Worm (Caenorhabditis elegans) whole organism, young adult: Measurements from ENCODE around the gene T07D3.2.

Source experiments
- C17E4.6 ChIP-seq: fragments of 200-800 bp; sonication (Bioruptor generic); IDR thresholded peaks from 2 replicates; pipeline ENCODE4 v1.3.6; 2022; ENCODE audit warnings: missing genetic modification reagents, missing genetic modification characterization, missing compliant biosample characterization
- F23B12.7 ChIP-seq: sonication (generic microtip); optimal IDR thresholded peaks from 2 replicates; lab custom pipeline; 2017; ENCODE audit warnings: missing genetic modification characterization, mild to moderate bottlenecking, missing compliant biosample characterization, antibody characterized with exemption, moderate library complexity; ENCODE audit not compliant: insufficient read depth
- F37B4.10 ChIP-seq: fragments of 200-800 bp; sonication (Bioruptor generic); IDR thresholded peaks from 2 replicates; pipeline ENCODE4 v1.3.6; 2022; ENCODE audit warnings: missing genetic modification characterization, missing compliant biosample characterization
- F52B5.7 ChIP-seq: sonication (generic microtip); optimal IDR thresholded peaks from 2 replicates; lab custom pipeline; 2016; ENCODE audit warnings: mild to moderate bottlenecking, missing genetic modification characterization, missing compliant biosample characterization
- K11D2.4 ChIP-seq: fragments of 200-800 bp; sonication (Bioruptor generic); IDR thresholded peaks from 2 replicates; pipeline ENCODE4 v1.3.6; 2022; ENCODE audit warnings: missing genetic modification reagents, missing genetic modification characterization, missing compliant biosample characterization
- Y56A3A.18 ChIP-seq: fragments of 200-800 bp; sonication (Bioruptor generic); IDR thresholded peaks from 2 replicates; pipeline ENCODE4 v1.3.6; 2022; ENCODE audit warnings: missing genetic modification reagents, missing genetic modification characterization, missing compliant biosample characterization
- Y67H2A.10 ChIP-seq: fragments of 200-800 bp; sonication (Bioruptor generic); conservative IDR thresholded peaks from 2 replicates; pipeline ENCODE4 v1.3.6; 2022; ENCODE audit warnings: missing genetic modification reagents, missing genetic modification characterization, missing compliant biosample characterization
- Y79H2A.3 ChIP-seq: fragments of 200-800 bp; sonication (Bioruptor generic); conservative IDR thresholded peaks from 2 replicates; pipeline ENCODE4 v1.3.6; 2022; ENCODE audit warnings: missing genetic modification reagents, missing genetic modification characterization, missing compliant biosample characterization
- ama-1 ChIP-seq, 3 experiments: fragments of 150-350 bp in 1 of 3; sonication (generic microtip) in 2 of 3; optimal IDR thresholded peaks; 2 replicates each; lab custom pipeline; 2014 to 2018; ENCODE audit warnings: missing biosample characterization in 2 of 3, missing genetic modification characterization in 2 of 3, missing genetic modification reagents in 2 of 3
- aptf-2 ChIP-seq: fragments of 200-800 bp; sonication (Bioruptor generic); conservative IDR thresholded peaks from 2 replicates; pipeline ENCODE4 v1.3.6; 2022; ENCODE audit warnings: missing genetic modification reagents, missing genetic modification characterization, missing compliant biosample characterization
- aptf-3 ChIP-seq: fragments of 200-800 bp; sonication (Bioruptor generic); IDR thresholded peaks from 2 replicates; pipeline ENCODE4 v1.3.6; 2022; ENCODE audit warnings: missing genetic modification characterization, missing compliant biosample characterization
- attf-5 ChIP-seq: fragments of 200-800 bp; sonication (Bioruptor generic); optimal IDR thresholded peaks from 2 replicates; lab custom pipeline; 2018; ENCODE audit warnings: mild to moderate bottlenecking, missing genetic modification characterization, missing compliant biosample characterization
- bed-1 ChIP-seq: fragments of 200-800 bp; sonication (Bioruptor generic); IDR thresholded peaks from 2 replicates; pipeline ENCODE4 v1.3.6; 2022; ENCODE audit warnings: missing genetic modification reagents, missing genetic modification characterization, missing compliant biosample characterization
- cebp-2 ChIP-seq: fragments of 200-800 bp; sonication (Bioruptor generic); IDR thresholded peaks from 2 replicates; pipeline ENCODE4 v1.3.6; 2022; ENCODE audit warnings: missing genetic modification characterization, missing compliant biosample characterization
- ceh-79 ChIP-seq: sonication (generic microtip); optimal IDR thresholded peaks from 2 replicates; lab custom pipeline; 2017; ENCODE audit warnings: mild to moderate bottlenecking, missing genetic modification characterization, missing compliant biosample characterization
- chd-7 ChIP-seq: sonication (generic microtip); optimal IDR thresholded peaks from 2 replicates; lab custom pipeline; 2016; ENCODE audit warnings: mild to moderate bottlenecking, missing genetic modification characterization, moderate library complexity, missing compliant biosample characterization
- dox-1 ChIP-seq: fragments of 200-800 bp; sonication (Bioruptor generic); IDR thresholded peaks from 2 replicates; pipeline ENCODE4 v1.3.6; 2022; ENCODE audit warnings: missing genetic modification reagents, missing genetic modification characterization, missing compliant biosample characterization
- efl-1 ChIP-seq: fragments of 150-350 bp; optimal IDR thresholded peaks from 2 replicates; lab custom pipeline; 2014; ENCODE audit warnings: missing biosample characterization, missing genetic modification reagents, missing genetic modification characterization
- egl-18 ChIP-seq: fragments of 200-800 bp; sonication (Bioruptor generic); IDR thresholded peaks from 2 replicates; pipeline ENCODE4 v1.3.6; 2022; ENCODE audit warnings: missing genetic modification reagents, missing genetic modification characterization, missing compliant biosample characterization
- egrh-3 ChIP-seq: fragments of 200-800 bp; sonication (Bioruptor generic); IDR thresholded peaks from 2 replicates; pipeline ENCODE4 v1.3.6; 2022; ENCODE audit warnings: missing genetic modification reagents, missing genetic modification characterization, missing compliant biosample characterization
- gei-17 ChIP-seq: fragments of 200-800 bp; sonication (Bioruptor generic); optimal IDR thresholded peaks from 2 replicates; lab custom pipeline; 2018; ENCODE audit warnings: mild to moderate bottlenecking, missing genetic modification characterization, missing compliant biosample characterization
- him-1 ChIP-seq: sonication (generic microtip); optimal IDR thresholded peaks from 2 replicates; lab custom pipeline; 2016; ENCODE audit warnings: missing genotype, missing genetic modification reagents, missing genetic modification characterization, missing compliant biosample characterization
- hmg-20 ChIP-seq: fragments of 200-800 bp; sonication (Bioruptor generic); IDR thresholded peaks from 2 replicates; pipeline ENCODE4 v1.3.6; 2022; ENCODE audit warnings: missing genetic modification reagents, missing genetic modification characterization, missing compliant biosample characterization
- lag-1 ChIP-seq: fragments of 200-800 bp; sonication (Bioruptor generic); IDR thresholded peaks from 2 replicates; pipeline ENCODE4 v1.3.6; 2022; ENCODE audit warnings: missing genetic modification reagents, missing genetic modification characterization, missing compliant biosample characterization
- let-526 ChIP-seq: fragments of 200-800 bp; sonication (Bioruptor generic); IDR thresholded peaks from 2 replicates; pipeline ENCODE4 v1.3.6; 2022; ENCODE audit warnings: missing genetic modification reagents, missing genetic modification characterization, missing compliant biosample characterization
- lin-54 ChIP-seq: fragments of 200-800 bp; sonication (Bioruptor generic); optimal IDR thresholded peaks from 2 replicates; lab custom pipeline; 2018; ENCODE audit warnings: mild to moderate bottlenecking, missing genetic modification characterization, missing compliant biosample characterization
- lsl-1 ChIP-seq: fragments of 200-800 bp; sonication (Bioruptor generic); optimal IDR thresholded peaks from 2 replicates; lab custom pipeline; 2018; ENCODE audit warnings: mild to moderate bottlenecking, missing genetic modification characterization, moderate library complexity, missing compliant biosample characterization
- madf-8 ChIP-seq: fragments of 200-800 bp; sonication (Bioruptor generic); conservative IDR thresholded peaks from 2 replicates; pipeline ENCODE4 v1.3.6; 2022; ENCODE audit warnings: missing genetic modification reagents, missing genetic modification characterization, missing compliant biosample characterization
- mcd-1 ChIP-seq: fragments of 200-800 bp; sonication (Bioruptor generic); IDR thresholded peaks from 2 replicates; pipeline ENCODE4 v1.3.6; 2022; ENCODE audit warnings: missing genetic modification reagents, missing genetic modification characterization, missing compliant biosample characterization
- mxl-1 ChIP-seq: sonication (generic microtip); optimal IDR thresholded peaks from 2 replicates; lab custom pipeline; 2016; ENCODE audit warnings: missing genetic modification characterization, missing compliant biosample characterization
- nfya-1 ChIP-seq: sonication (generic microtip); optimal IDR thresholded peaks from 2 replicates; lab custom pipeline; 2017; ENCODE audit warnings: antibody characterized with exemption, missing compliant biosample characterization, missing genetic modification characterization, borderline replicate concordance; ENCODE audit not compliant: insufficient read depth
- nfyb-1 ChIP-seq: fragments of 200-800 bp; sonication (Bioruptor generic); IDR thresholded peaks from 2 replicates; pipeline ENCODE4 v1.3.6; 2022; ENCODE audit warnings: missing genetic modification reagents, missing genetic modification characterization, missing compliant biosample characterization
- nhr-27 ChIP-seq: fragments of 200-800 bp; sonication (Bioruptor generic); optimal IDR thresholded peaks from 2 replicates; lab custom pipeline; 2018; ENCODE audit warnings: mild to moderate bottlenecking, missing genetic modification characterization, moderate library complexity, missing compliant biosample characterization
- nhr-80 ChIP-seq: sonication (generic microtip); optimal IDR thresholded peaks from 2 replicates; lab custom pipeline; 2016; ENCODE audit warnings: missing genetic modification characterization, missing compliant biosample characterization
- rec-8 ChIP-seq, 2 experiments: sonication (generic microtip); optimal IDR thresholded peaks; 2 replicates each; lab custom pipeline; 2016; ENCODE audit warnings: mild to moderate bottlenecking in 2 of 2, missing genetic modification characterization in 2 of 2, missing genetic modification reagents in 2 of 2, missing genotype in 2 of 2, missing biosample characterization in 1 of 2, missing compliant biosample characterization in 1 of 2, moderate library complexity in 1 of 2
- repo-1 ChIP-seq: sonication (generic microtip); optimal IDR thresholded peaks from 2 replicates; lab custom pipeline; 2017; ENCODE audit warnings: mild to moderate bottlenecking, missing genetic modification characterization, missing compliant biosample characterization
- rpc-1 ChIP-seq, 2 experiments: fragments of 150-350 bp in 1 of 2; sonication (generic microtip) in 1 of 2; optimal IDR thresholded peaks; 2 replicates each; lab custom pipeline; 2014 to 2018; ENCODE audit warnings: missing biosample characterization in 1 of 2, missing genetic modification characterization in 1 of 2, missing genetic modification reagents in 1 of 2, missing genotype in 1 of 2
- sdz-38 ChIP-seq: sonication (generic microtip); optimal IDR thresholded peaks from 2 replicates; lab custom pipeline; 2016; ENCODE audit warnings: missing genotype, missing genetic modification characterization, missing compliant biosample characterization
- sea-2 ChIP-seq: fragments of 200-800 bp; sonication (Bioruptor generic); IDR thresholded peaks from 2 replicates; pipeline ENCODE4 v1.3.6; 2022; ENCODE audit warnings: missing genetic modification characterization, missing compliant biosample characterization
- unc-62 ChIP-seq: fragments of 150-350 bp; optimal IDR thresholded peaks from 2 replicates; lab custom pipeline; 2014; ENCODE audit warnings: missing biosample characterization, missing genetic modification reagents, missing genetic modification characterization
- ztf-18 ChIP-seq: sonication (generic microtip); optimal IDR thresholded peaks from 2 replicates; lab custom pipeline; 2016; ENCODE audit warnings: missing genotype, mild to moderate bottlenecking, missing genetic modification characterization, missing compliant biosample characterization
- ztf-22 ChIP-seq: fragments of 200-800 bp; sonication (Bioruptor generic); optimal IDR thresholded peaks from 2 replicates; lab custom pipeline; 2018; ENCODE audit warnings: mild to moderate bottlenecking, missing genetic modification characterization, moderate library complexity, missing compliant biosample characterization

Gene T07D3.2

ce11 chrII:937265-937664 lies 35.5 kb downstream of the T07D3.2 start:
- TF ChIP-seq lin-54 (GFP tag; lab: Kevin White, UChicago) = no peak

DNA sequence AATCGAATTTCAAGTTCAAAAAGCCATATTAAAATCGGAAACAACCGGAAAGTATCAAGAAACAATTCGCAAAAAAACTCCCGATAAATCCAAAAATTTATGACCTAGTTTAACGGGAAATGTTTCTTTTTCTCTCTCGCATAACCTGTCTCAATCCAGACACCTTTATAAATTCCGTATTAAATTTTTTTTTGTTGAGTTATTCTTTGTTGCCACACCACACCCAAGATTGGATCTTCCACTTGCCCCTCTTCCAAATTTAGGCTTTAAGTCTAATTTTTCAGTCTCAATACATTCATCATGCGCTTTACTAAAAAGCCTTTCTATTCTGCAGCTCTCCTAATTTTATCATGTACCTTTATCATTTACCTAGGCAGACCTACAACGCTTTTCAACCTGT lies 36.8 kb downstream of the T07D3.2 start, which contains the start of gene R07C3.3:
R07C3.3 (plus strand) TSS at position 301 of the 400 bp plus-strand sequence.
- TF ChIP-seq him-1 (tag; lab: Kevin White, UChicago) (no peak), rpc-1 (optimal IDR thresholded peaks at IDR 0.05; lab: Kevin White, UChicago) (no peak), rpc-1 (tag; optimal IDR thresholded peaks at IDR 0.05; lab: Kevin White, UChicago) (no peak), unc-62 (GFP tag; lab: Kevin White, UChicago) (no peak), Y67H2A.10 (GFP tag; lab: Robert Waterston, UW) (no peak), gei-17 (GFP tag; lab: Kevin White, UChicago) (no peak), ceh-79 (tag; lab: Kevin White, UChicago) (no peak)

- TF ChIP-seq Y56A3A.18 (GFP tag; lab: Robert Waterston, UW) = no peak
- no peak for TF ChIP-seq cebp-2
- no peak for TF ChIP-seq aptf-3 (GFP tag; lab: Robert Waterston, UW)
- TF ChIP-seq him-1 (tag; lab: Kevin White, UChicago) = no peak
- no peak for TF ChIP-seq F52B5.7 (tag; lab: Kevin White, UChicago)
- no peak for TF ChIP-seq sdz-38 (tag; lab: Kevin White, UChicago)
- no peak for TF ChIP-seq efl-1
- TF ChIP-seq ztf-18 (tag; lab: Kevin White, UChicago) = no peak
- no peak for TF ChIP-seq lag-1 (GFP tag; lab: Robert Waterston, UW)
- no peak for TF ChIP-seq madf-8 (GFP tag; lab: Robert Waterston, UW)
- TF ChIP-seq chd-7 (tag; lab: Kevin White, UChicago) = no peak
- no peak for TF ChIP-seq repo-1 (tag; lab: Kevin White, UChicago)
- TF ChIP-seq K11D2.4 (GFP tag; lab: Robert Waterston, UW) = no peak
- TF ChIP-seq aptf-2 (GFP tag; lab: Robert Waterston, UW) = no peak
- TF ChIP-seq nhr-27 (tag; lab: Kevin White, UChicago) = no peak
- TF ChIP-seq let-526 (GFP tag; lab: Robert Waterston, UW) = no peak
- TF ChIP-seq C17E4.6 (GFP tag; lab: Robert Waterston, UW) = no peak
- TF ChIP-seq ama-1 (optimal IDR thresholded peaks at IDR 0.05; lab: Kevin White, UChicago) = no peak
- no peak for TF ChIP-seq ama-1 (GFP tag; optimal IDR thresholded peaks at IDR 0.05; lab: Kevin White, UChicago)
- no peak for TF ChIP-seq lsl-1 (GFP tag; lab: Kevin White, UChicago)
- no peak for TF ChIP-seq egrh-3 (GFP tag; lab: Robert Waterston, UW)
Measured at ce11 chrII:940779-941178, 39.0 kb downstream of the T07D3.2 start, which contains the start of gene fbxc-36. Gene fbxc-36, plus strand, starts transcription at chrII:940983.

DNA sequence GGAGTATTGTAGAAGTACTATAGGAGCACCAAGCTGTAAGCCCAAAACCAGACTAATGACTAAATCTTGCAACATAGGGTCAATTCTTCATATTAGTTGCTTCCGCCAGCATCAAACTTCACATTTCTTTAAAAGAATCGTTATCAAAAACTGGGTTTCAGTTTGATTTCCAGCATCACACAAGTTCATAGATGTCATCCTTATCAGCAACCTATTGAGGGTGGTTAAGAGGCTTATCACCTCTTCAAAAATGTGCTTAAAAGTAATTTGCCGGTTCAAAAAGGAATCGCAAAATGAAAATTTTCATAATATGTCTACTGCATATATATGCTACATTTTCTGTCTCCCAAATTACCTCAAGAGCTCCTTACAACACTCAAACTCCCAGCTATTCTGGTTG lies 42.0 kb downstream of the T07D3.2 start, which contains the start of gene clec-43:
clec-43 (plus strand) TSS at position 294 of the 400 bp plus-strand sequence.
- TF ChIP-seq F37B4.10 (GFP tag; lab: Robert Waterston, UW) (0 out of 2 replicates have a peak, but pooled peaks have one; percentile 23), nhr-80 (tag; lab: Kevin White, UChicago) (peak; percentile 70), sea-2 (no peak), nfya-1 (tag; lab: Kevin White, UChicago) (no peak)
- TF ChIP-seq, all 124 proteins: peak for 2

DNA sequence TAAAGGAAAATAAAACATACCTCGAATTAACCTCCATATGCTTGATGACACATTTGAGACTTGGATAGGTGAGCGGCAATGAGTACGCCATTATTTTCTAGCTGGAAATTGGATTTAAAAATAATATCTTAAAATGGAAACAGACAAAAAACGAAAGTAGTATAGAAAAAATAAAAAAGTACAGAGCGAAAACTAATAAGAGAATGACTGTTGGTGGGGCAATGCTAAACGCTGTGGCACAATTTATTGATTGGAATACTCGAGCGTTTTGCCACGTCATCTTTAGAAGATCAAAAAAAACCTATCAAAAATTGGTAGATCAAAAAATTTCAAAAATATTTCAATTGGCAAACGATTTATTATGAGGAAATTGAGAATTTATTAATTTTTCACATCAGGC lies 46.4 kb downstream of the T07D3.2 start, which contains the start of gene fbxc-32:
fbxc-32 (minus strand) TSS at position 101 of the 400 bp plus-strand sequence.
- TF ChIP-seq Y79H2A.3 (GFP tag; lab: Robert Waterston, UW) (no peak), dox-1 (GFP tag; lab: Robert Waterston, UW) (no peak), rec-8 (tag; optimal IDR thresholded peaks at IDR 0.05; lab: Kevin White, UChicago) (no peak), egl-18 (GFP tag; lab: Robert Waterston, UW) (no peak), nfyb-1 (GFP tag; lab: Robert Waterston, UW) (no peak), ztf-18 (tag; lab: Kevin White, UChicago) (no peak), hmg-20 (no peak), F23B12.7 (tag; lab: Kevin White, UChicago) (no peak), mcd-1 (GFP tag; lab: Robert Waterston, UW) (no peak), bed-1 (GFP tag; lab: Robert Waterston, UW) (no peak), ztf-22 (GFP tag; lab: Kevin White, UChicago) (no peak), attf-5 (GFP tag; lab: Kevin White, UChicago) (no peak), mxl-1 (no peak)
